Fruit fly (Drosophila melanogaster): ENCODE data around the gene LpR2.

DNA sequence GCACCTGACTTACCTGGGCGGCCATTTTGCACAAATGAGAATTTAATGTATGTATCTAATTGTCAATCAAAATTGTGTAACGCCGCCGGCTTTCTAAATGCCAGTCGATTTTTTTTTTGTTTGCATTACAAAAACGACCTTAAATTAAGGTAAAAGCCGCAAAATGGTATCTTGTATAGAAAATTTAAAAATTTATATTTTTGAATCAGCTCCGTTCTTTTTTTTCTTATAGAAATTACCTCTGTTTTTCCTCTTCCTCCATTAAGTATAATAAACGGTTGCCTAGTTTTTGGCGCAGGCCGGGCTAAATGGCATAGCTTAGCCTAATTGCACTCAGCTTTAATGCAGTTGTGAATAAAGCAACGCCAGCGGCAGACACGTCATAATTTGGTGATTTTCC is 46.9 kb upstream of the LpR2 start, which contains the start of gene CG4960:
- no peak for TF ChIP-seq ttk (optimal IDR thresholded peaks at IDR 0.05)
- no peak for TF ChIP-seq insv (optimal IDR thresholded peaks at IDR 0.05)
- TF ChIP-seq Sin3A (optimal IDR thresholded peaks at IDR 0.05) = no peak
- TF ChIP-seq Myc (optimal IDR thresholded peaks at IDR 0.05) = no peak
